Fruit fly (Drosophila melanogaster) whole organism, embryonic: ENCODE data around the gene vers.

Source experiments
- Antp ChIP-seq: fragments of 200-800 bp; sonication (Bioruptor generic); optimal IDR thresholded peaks from 3 replicates; lab custom pipeline; 2016; ENCODE audit warnings: missing biosample characterization, missing genetic modification characterization
- Bdp1 ChIP-seq: fragments of 200-800 bp; sonication (Bioruptor generic); optimal IDR thresholded peaks from 3 replicates; lab custom pipeline; 2016; ENCODE audit warnings: missing biosample characterization, missing genetic modification characterization
- CG10209 ChIP-seq: fragments of 200-800 bp; sonication (Bioruptor generic); optimal IDR thresholded peaks from 3 replicates; lab custom pipeline; 2017; ENCODE audit warnings: missing biosample characterization, mild to moderate bottlenecking, missing genetic modification characterization, missing genetic modification reagents
- CG10366 ChIP-seq: fragments of 200-800 bp; sonication (Bioruptor generic); IDR thresholded peaks from 2 replicates; pipeline ENCODE4 v1.3.6; 2022; ENCODE audit warnings: missing biosample characterization, missing genetic modification characterization
- CG10543 ChIP-seq: fragments of 200-800 bp; sonication (Bioruptor generic); optimal IDR thresholded peaks from 3 replicates; lab custom pipeline; 2017; ENCODE audit warnings: missing biosample characterization, mild to moderate bottlenecking, missing genetic modification characterization, moderate library complexity
- CG11456 ChIP-seq: fragments of 200-800 bp; sonication (Bioruptor generic); IDR thresholded peaks from 3 replicates; pipeline ENCODE4 v1.3.6; 2022; ENCODE audit warnings: missing biosample characterization, missing genetic modification characterization
- CG12299 ChIP-seq: fragments of 200-800 bp; sonication (Bioruptor generic); optimal IDR thresholded peaks from 2 replicates; lab custom pipeline; 2018; ENCODE audit warnings: missing biosample characterization, mild to moderate bottlenecking, missing genetic modification characterization
- CG13624 ChIP-seq: fragments of 200-800 bp; sonication (Bioruptor generic); optimal IDR thresholded peaks from 2 replicates; lab custom pipeline; 2016; ENCODE audit warnings: missing biosample characterization, missing genetic modification characterization
- CG14050 ChIP-seq: fragments of 200-800 bp; sonication (Bioruptor generic); IDR thresholded peaks from 3 replicates; pipeline ENCODE4 v1.3.6; 2022; ENCODE audit warnings: missing biosample characterization, missing genetic modification characterization
- CG1603 ChIP-seq: fragments of 200-800 bp; sonication (Bioruptor generic); optimal IDR thresholded peaks from 2 replicates; lab custom pipeline; 2019; ENCODE audit warnings: missing biosample characterization, mild to moderate bottlenecking, missing genetic modification characterization, moderate library complexity
- CG17912 ChIP-seq: fragments of 200-800 bp; sonication (Bioruptor generic); optimal IDR thresholded peaks from 2 replicates; lab custom pipeline; 2018; ENCODE audit warnings: missing biosample characterization, mild to moderate bottlenecking, missing genetic modification characterization
- CG2202 ChIP-seq: fragments of 200-800 bp; sonication (Bioruptor generic); optimal IDR thresholded peaks from 2 replicates; lab custom pipeline; 2018; ENCODE audit warnings: missing biosample characterization, mild to moderate bottlenecking, missing genetic modification characterization
- CG2678 ChIP-seq: fragments of 200-800 bp; sonication (Bioruptor generic); optimal IDR thresholded peaks from 3 replicates; lab custom pipeline; 2019; ENCODE audit warnings: missing biosample characterization, mild to moderate bottlenecking, missing genetic modification characterization, moderate library complexity
- CG31365 ChIP-seq: fragments of 200-800 bp; sonication (Bioruptor generic); optimal IDR thresholded peaks from 2 replicates; lab custom pipeline; 2018; ENCODE audit warnings: missing biosample characterization, mild to moderate bottlenecking, missing genetic modification characterization
- CG31441 ChIP-seq: fragments of 200-800 bp; sonication (Bioruptor generic); IDR thresholded peaks from 2 replicates; pipeline ENCODE4 v1.3.6; 2022; ENCODE audit warnings: missing biosample characterization, missing genetic modification characterization
- CG34376 ChIP-seq: fragments of 200-800 bp; sonication (Bioruptor generic); optimal IDR thresholded peaks from 2 replicates; lab custom pipeline; 2018; ENCODE audit warnings: missing biosample characterization, mild to moderate bottlenecking, missing genetic modification characterization
- CG6689 ChIP-seq: fragments of 200-800 bp; sonication (Bioruptor generic); IDR thresholded peaks from 2 replicates; pipeline ENCODE4 v1.3.6; 2022; ENCODE audit warnings: missing biosample characterization, missing genetic modification characterization
- CG7372 ChIP-seq: fragments of 200-800 bp; sonication (Bioruptor generic); IDR thresholded peaks from 2 replicates; pipeline ENCODE4 v1.3.6; 2022; ENCODE audit warnings: missing biosample characterization, missing genetic modification characterization
- Dp ChIP-seq: fragments of 200-800 bp; sonication (Bioruptor generic); optimal IDR thresholded peaks from 2 replicates; lab custom pipeline; 2018; ENCODE audit warnings: missing biosample characterization, mild to moderate bottlenecking, missing genetic modification characterization, moderate library complexity
- Drgx ChIP-seq: fragments of 200-800 bp; sonication (Bioruptor generic); IDR thresholded peaks from 2 replicates; pipeline ENCODE4 v1.3.6; 2022; ENCODE audit warnings: missing biosample characterization, missing genetic modification characterization
- Elba2 ChIP-seq: fragments of 200-800 bp; sonication (Bioruptor generic); optimal IDR thresholded peaks from 3 replicates; lab custom pipeline; 2016; ENCODE audit warnings: missing biosample characterization, missing genetic modification characterization
- Ets65A ChIP-seq: fragments of 200-800 bp; sonication (Bioruptor generic); peaks from one replicate; lab custom pipeline; 2016; ENCODE audit warnings: missing biosample characterization, missing genetic modification characterization
- Fer2 ChIP-seq: fragments of 200-800 bp; sonication (Bioruptor generic); optimal IDR thresholded peaks from 2 replicates; lab custom pipeline; 2018; ENCODE audit warnings: missing biosample characterization, mild to moderate bottlenecking, missing genetic modification characterization, moderate library complexity
- GATAe ChIP-seq: fragments of 200-800 bp; sonication (Bioruptor generic); conservative IDR thresholded peaks from 2 replicates; pipeline ENCODE4 v1.3.6; 2022; ENCODE audit warnings: missing biosample characterization, missing genetic modification characterization
- Myb ChIP-seq: fragments of 200-800 bp; sonication (Bioruptor generic); optimal IDR thresholded peaks from 2 replicates; lab custom pipeline; 2016; ENCODE audit warnings: missing biosample characterization, missing genetic modification characterization
- NfI ChIP-seq: fragments of 200-800 bp; sonication (Bioruptor generic); optimal IDR thresholded peaks from 3 replicates; lab custom pipeline; 2018; ENCODE audit warnings: missing biosample characterization, mild to moderate bottlenecking, missing genetic modification characterization, moderate library complexity
- Sin3A ChIP-seq: fragments of >200 bp; optimal IDR thresholded peaks from 2 replicates; lab custom pipeline; 2018
- Sox100B ChIP-seq: fragments of 200-800 bp; sonication (Bioruptor generic); optimal IDR thresholded peaks from 3 replicates; lab custom pipeline; 2018; ENCODE audit warnings: missing biosample characterization, mild to moderate bottlenecking, missing genetic modification characterization
- ac ChIP-seq: fragments of 200-800 bp; sonication (Bioruptor generic); optimal IDR thresholded peaks from 3 replicates; lab custom pipeline; 2017; ENCODE audit warnings: missing biosample characterization, mild to moderate bottlenecking, missing genetic modification characterization
- bbx ChIP-seq: fragments of 200-800 bp; sonication (Bioruptor generic); IDR thresholded peaks from 2 replicates; pipeline ENCODE4 v1.3.6; 2022; ENCODE audit warnings: missing biosample characterization, missing genetic modification characterization; ENCODE audit not compliant: partially characterized antibody
- bigmax ChIP-seq: fragments of 200-800 bp; sonication (Bioruptor generic); optimal IDR thresholded peaks from 2 replicates; lab custom pipeline; 2018; ENCODE audit warnings: missing biosample characterization, mild to moderate bottlenecking, missing genetic modification characterization
- crc ChIP-seq: fragments of 200-800 bp; sonication (Bioruptor generic); optimal IDR thresholded peaks from 2 replicates; lab custom pipeline; 2016; ENCODE audit warnings: missing biosample characterization, missing genetic modification characterization
- crp ChIP-seq, 2 experiments: fragments of 200-800 bp; sonication (Bioruptor generic); optimal IDR thresholded peaks; 2 replicates in 1 of 2; 3 replicates in 1 of 2; lab custom pipeline; 2017; ENCODE audit warnings: missing biosample characterization in 2 of 2, missing genetic modification characterization in 2 of 2, mild to moderate bottlenecking in 1 of 2, moderate library complexity in 1 of 2
- dmrt99B ChIP-seq: fragments of 200-800 bp; sonication (Bioruptor generic); optimal IDR thresholded peaks from 2 replicates; lab custom pipeline; 2018; ENCODE audit warnings: missing biosample characterization, mild to moderate bottlenecking, missing genetic modification characterization, moderate library complexity
- ewg ChIP-seq: fragments of 200-800 bp; sonication (Bioruptor generic); optimal IDR thresholded peaks from 3 replicates; lab custom pipeline; 2017; ENCODE audit warnings: mild to moderate bottlenecking, missing biosample characterization, missing genetic modification reagents, missing genetic modification characterization
- eyg ChIP-seq: fragments of 200-800 bp; sonication (Bioruptor generic); optimal IDR thresholded peaks from 3 replicates; lab custom pipeline; 2016; ENCODE audit warnings: missing biosample characterization, missing genetic modification characterization
- gsb ChIP-seq: fragments of 200-800 bp; sonication (Bioruptor generic); IDR thresholded peaks from 2 replicates; pipeline ENCODE4 v1.3.6; 2022; ENCODE audit warnings: missing biosample characterization, missing genetic modification characterization
- hkb ChIP-seq, 2 experiments: fragments of 200-800 bp in 1 of 2; fragments of >200 bp in 1 of 2; sonication (Bioruptor generic) in 1 of 2; IDR thresholded peaks in 1 of 2; optimal IDR thresholded peaks in 1 of 2; 2 replicates each; pipeline versions ENCODE4 v1.3.6 to Lab custom; 2017 to 2022; ENCODE audit warnings: missing biosample characterization in 1 of 2, missing genetic modification characterization in 1 of 2
- nau ChIP-seq: fragments of 200-800 bp; sonication (Bioruptor generic); optimal IDR thresholded peaks from 3 replicates; lab custom pipeline; 2017; ENCODE audit warnings: missing biosample characterization, mild to moderate bottlenecking, missing genetic modification characterization, missing genetic modification reagents
- otp ChIP-seq: fragments of 200-800 bp; sonication (Bioruptor generic); IDR thresholded peaks from 3 replicates; pipeline ENCODE4, ENCODE4 v1.3.6; 2022; ENCODE audit warnings: missing biosample characterization, missing genetic modification characterization
- peb ChIP-seq: fragments of 200-800 bp; sonication (Bioruptor generic); IDR thresholded peaks from 2 replicates; pipeline ENCODE4 v1.3.6; 2022; ENCODE audit warnings: missing biosample characterization, missing genetic modification characterization
- pnt ChIP-seq: fragments of 200-800 bp; sonication (Bioruptor generic); optimal IDR thresholded peaks from 3 replicates; lab custom pipeline; 2016; ENCODE audit warnings: missing biosample characterization, missing genetic modification characterization
- prd ChIP-seq, 3 experiments: fragments of >200 bp in 2 of 3; fragments of 200-800 bp in 1 of 3; sonication (Bioruptor generic) in 1 of 3; optimal IDR thresholded peaks in 2 of 3; IDR thresholded peaks in 1 of 3; 2 replicates in 2 of 3; 3 replicates in 1 of 3; pipeline versions ENCODE4 v1.3.6 to Lab custom; 2017 to 2022; ENCODE audit warnings: missing biosample characterization in 1 of 3, missing genetic modification characterization in 1 of 3
- salm ChIP-seq: fragments of 200-800 bp; sonication (Bioruptor generic); optimal IDR thresholded peaks from 2 replicates; lab custom pipeline; 2018; ENCODE audit warnings: missing biosample characterization, mild to moderate bottlenecking, missing genetic modification characterization
- sqz ChIP-seq: fragments of 200-800 bp; sonication (Bioruptor generic); optimal IDR thresholded peaks from 3 replicates; lab custom pipeline; 2018; ENCODE audit warnings: missing biosample characterization, mild to moderate bottlenecking, missing genetic modification characterization
- wek ChIP-seq: fragments of 200-800 bp; sonication (Bioruptor generic); optimal IDR thresholded peaks from 3 replicates; lab custom pipeline; 2018; ENCODE audit warnings: missing biosample characterization, mild to moderate bottlenecking, missing genetic modification characterization, moderate library complexity
- zen2 ChIP-seq: fragments of 200-800 bp; sonication (Bioruptor generic); IDR thresholded peaks from 3 replicates; pipeline ENCODE4 v1.3.6; 2022; ENCODE audit warnings: missing biosample characterization, missing genetic modification characterization; ENCODE audit not compliant: partially characterized antibody

The vers gene

DNA sequence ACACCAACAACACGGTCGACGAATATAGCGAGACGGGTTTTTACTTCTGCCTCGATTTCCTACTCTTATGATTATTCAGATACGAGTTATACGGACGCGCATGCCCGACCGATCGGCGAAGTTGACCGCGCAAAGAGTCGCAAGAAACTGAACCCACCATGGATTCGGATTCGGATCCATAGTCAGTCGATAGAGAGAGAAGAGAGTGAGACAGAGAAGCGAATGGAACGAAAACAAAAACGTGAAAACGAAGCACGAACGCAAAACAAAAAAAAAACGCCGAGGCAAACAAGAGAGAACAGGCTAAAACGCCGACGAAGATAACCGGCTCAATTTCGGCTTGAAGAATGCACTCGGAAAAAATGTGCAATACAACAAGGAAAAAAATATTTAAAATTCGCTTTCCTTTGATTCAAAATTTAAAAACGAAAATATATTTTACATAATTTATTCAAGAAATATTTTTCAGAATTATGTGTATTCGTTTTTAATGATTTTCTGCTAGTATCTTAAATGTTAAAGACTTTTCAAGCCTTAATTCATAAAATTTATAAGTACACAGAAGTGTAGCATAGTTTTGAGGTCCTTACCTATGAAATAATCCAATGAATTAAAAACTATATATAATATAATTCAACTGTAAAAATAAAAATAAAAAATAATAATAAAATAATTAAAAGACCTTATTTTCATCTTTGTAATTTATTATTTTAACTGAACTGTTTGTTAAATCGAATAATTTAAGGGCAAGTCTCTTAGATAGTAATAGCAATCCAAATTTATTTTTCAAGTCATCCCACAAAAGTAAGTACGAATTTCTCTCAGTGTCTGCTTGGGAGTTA, 34.0 kb upstream of the vers start, which contains the start of gene Sema5c (continued):
- TF ChIP-seq CG1603 (tag; lab: Kevin White, UChicago) (peak; percentile 48), CG2202 (tag; lab: Kevin White, UChicago) (peak; percentile 4), Dp (GFP tag; lab: Kevin White, UChicago) (no peak), ac (GFP tag; lab: Kevin White, UChicago) (no peak), bigmax (GFP tag; lab: Kevin White, UChicago) (peak; percentile 15), crc (GFP tag; lab: Kevin White, UChicago) (no peak), Drgx (GFP tag; lab: Robert Waterston, UW) (peak; percentile 52; the same call in 1 of the 2 replicates), bbx (GFP tag; lab: Robert Waterston, UW) (peak; percentile 17; the same call in 1 of the 2 replicates), peb (no peak), CG10209 (GFP tag; lab: Kevin White, UChicago) (peak; percentile 76), NfI (GFP tag; lab: Kevin White, UChicago) (peak; percentile 21), dmrt99B (tag; lab: Kevin White, UChicago) (peak; percentile 77), Antp (GFP tag; lab: Kevin White, UChicago) (peak; percentile 17), Myb (GFP tag; lab: Kevin White, UChicago) (no peak), hkb (optimal IDR thresholded peaks at IDR 0.05; lab: Kevin White, UChicago) (no peak), hkb (GFP tag; IDR thresholded peaks at IDR 0.05; lab: Robert Waterston, UW) (0 out of 2 replicates have a peak, but pooled peaks have one; percentile 15), CG12299 (tag; lab: Kevin White, UChicago) (no peak), Sin3A (no peak), CG7372 (GFP tag; lab: Robert Waterston, UW) (no peak), salm (tag; lab: Kevin White, UChicago) (no peak), eyg (no peak), Elba2 (GFP tag; lab: Kevin White, UChicago) (no peak), crp (GFP tag; optimal IDR thresholded peaks at IDR 0.05; lab: Kevin White, UChicago) (no peak), CG2678 (tag; lab: Kevin White, UChicago) (peak; percentile 86), Ets65A (GFP tag; lab: Kevin White, UChicago) (peak; percentile 84), CG17912 (GFP tag; lab: Kevin White, UChicago) (no peak), sqz (peak; percentile 63), GATAe (GFP tag; lab: Robert Waterston, UW) (0 out of 2 replicates have a peak, but pooled peaks have one; percentile 16), prd (optimal IDR thresholded peaks at IDR 0.05; lab: Kevin White, UChicago) (no peak), prd (GFP tag; IDR thresholded peaks at IDR 0.05; lab: Robert Waterston, UW) (peak; percentile 67; the same call in 1 of the 3 replicates), CG14050 (GFP tag; lab: Robert Waterston, UW) (peak; percentile 9; the same call in 1 of the 3 replicates), CG31365 (tag; lab: Kevin White, UChicago) (no peak), CG6689 (GFP tag; lab: Robert Waterston, UW) (peak; percentile 42; the same call in 1 of the 2 replicates), nau (GFP tag; lab: Kevin White, UChicago) (no peak), pnt (peak; percentile 41), ewg (GFP tag; lab: Kevin White, UChicago) (peak; percentile 25), Sox100B (GFP tag; lab: Kevin White, UChicago) (peak; percentile 88), CG10366 (peak; percentile 64), CG34376 (GFP tag; lab: Kevin White, UChicago) (peak; percentile 66), CG13624 (GFP tag; lab: Kevin White, UChicago) (peak; percentile 36), wek (GFP tag; lab: Kevin White, UChicago) (no peak), CG11456 (GFP tag; lab: Robert Waterston, UW) (peak; percentile 64; the same call in 1 of the 3 replicates), otp (GFP tag; lab: Robert Waterston, UW) (0 out of 3 replicates have a peak, but pooled peaks have one; percentile 25), Fer2 (no peak), zen2 (no peak), CG31441 (peak; percentile 82), gsb (GFP tag; lab: Robert Waterston, UW) (0 out of 2 replicates have a peak, but pooled peaks have one; percentile 36), Bdp1 (GFP tag; lab: Kevin White, UChicago) (no peak), CG10543 (peak; percentile 25)
